Worm (Caenorhabditis elegans): ENCODE results near the gene K07F5.6.

DNA sequence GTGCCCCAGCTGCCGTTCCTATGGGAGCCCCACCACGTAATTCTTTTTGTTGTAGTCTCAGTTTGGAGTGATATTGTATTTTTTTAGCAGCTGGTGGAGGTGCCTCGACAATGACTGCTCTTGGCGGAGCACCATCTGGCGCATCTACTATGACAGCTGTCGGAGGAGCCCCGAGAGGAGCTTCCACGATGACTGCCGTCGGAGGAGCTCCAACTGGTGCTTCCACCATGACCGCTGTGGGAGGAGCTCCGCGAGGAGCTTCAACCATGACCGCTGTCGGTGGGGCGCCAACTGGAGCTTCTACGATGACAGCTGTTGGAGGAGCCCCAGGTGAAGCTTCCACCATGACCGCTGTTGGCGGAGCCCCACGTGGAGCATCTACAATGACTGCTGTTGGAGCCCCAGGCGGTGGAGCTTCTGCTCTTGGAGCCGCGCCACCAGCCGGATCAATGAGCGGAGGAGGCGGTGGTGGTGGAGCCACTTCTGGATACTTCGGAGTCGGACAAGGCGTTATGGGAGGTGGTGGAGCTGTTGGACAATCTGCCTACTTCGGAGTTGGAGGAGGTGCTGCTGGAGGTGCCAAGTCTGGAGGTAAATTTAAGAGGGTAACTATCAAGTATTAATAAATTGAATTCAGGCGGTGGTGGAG is 6.5 kb upstream of the K07F5.6 start:
- TF ChIP-seq pha-4 (tag; optimal IDR thresholded peaks at IDR 0.05) (no peak), athp-1 (tag; optimal IDR thresholded peaks at IDR 0.05) (no peak), unc-62 (GFP tag; optimal IDR thresholded peaks at IDR 0.05) (no peak), snpc-4 (GFP tag; optimal IDR thresholded peaks at IDR 0.05) (no peak), snpc-4 (tag; optimal IDR thresholded peaks at IDR 0.05) (no peak), F49E8.2 (tag; optimal IDR thresholded peaks at IDR 0.05; ENCODE audit: insufficient read depth) (no peak), F22D6.2 (tag; optimal IDR thresholded peaks at IDR 0.05) (no peak)

Measured in whole organism, young adult.